Worm (Caenorhabditis elegans) whole organism, early embryonic: ENCODE data around the gene T22F3.12.

ENCODE experiments used
- B0310.2 ChIP-seq: sonication (generic microtip); optimal IDR thresholded peaks from 2 replicates; lab custom pipeline; 2016; ENCODE audit warnings: mild to moderate bottlenecking, missing genetic modification characterization, missing compliant biosample characterization
- F13C5.2 ChIP-seq: sonication (generic microtip); optimal IDR thresholded peaks from 2 replicates; lab custom pipeline; 2017; ENCODE audit warnings: mild to moderate bottlenecking, missing genetic modification characterization, inconsistent platforms, missing compliant biosample characterization
- aly-1 ChIP-seq: sonication (generic microtip); optimal IDR thresholded peaks from 2 replicates; lab custom pipeline; 2016; ENCODE audit warnings: missing genetic modification characterization, missing compliant biosample characterization
- ama-1 ChIP-seq: fragments of 150-350 bp; optimal IDR thresholded peaks from 2 replicates; lab custom pipeline; 2014
- ceh-13 ChIP-seq: fragments of 200-800 bp; sonication (Bioruptor generic); optimal IDR thresholded peaks from 2 replicates; lab custom pipeline; 2018; ENCODE audit warnings: mild to moderate bottlenecking, missing genetic modification characterization, missing compliant biosample characterization
- ceh-36 ChIP-seq: sonication (generic microtip); optimal IDR thresholded peaks from 2 replicates; lab custom pipeline; 2016; ENCODE audit warnings: missing genetic modification characterization, inconsistent platforms, missing compliant biosample characterization
- ets-7 ChIP-seq: sonication (generic microtip); optimal IDR thresholded peaks from 2 replicates; lab custom pipeline; 2016; ENCODE audit warnings: missing genotype, missing genetic modification characterization, missing compliant biosample characterization
- flt-1 ChIP-seq: fragments of 200-800 bp; sonication (Bioruptor generic); IDR thresholded peaks from 2 replicates; pipeline ENCODE4 v1.3.6; 2022; ENCODE audit warnings: missing genetic modification characterization, missing compliant biosample characterization
- hmbx-1 ChIP-seq: sonication (generic microtip); optimal IDR thresholded peaks from 2 replicates; lab custom pipeline; 2016; ENCODE audit warnings: mild to moderate bottlenecking, missing genetic modification characterization, missing compliant biosample characterization
- hmg-4 ChIP-seq: fragments of 200-800 bp; sonication (Bioruptor generic); optimal IDR thresholded peaks from 2 replicates; lab custom pipeline; 2018; ENCODE audit warnings: mild to moderate bottlenecking, missing genetic modification characterization, missing compliant biosample characterization
- hnd-1 ChIP-seq: sonication (generic microtip); optimal IDR thresholded peaks from 2 replicates; lab custom pipeline; 2016; ENCODE audit warnings: missing genetic modification characterization, missing compliant biosample characterization
- pes-1 ChIP-seq: fragments of 200-800 bp; sonication (Bioruptor generic); IDR thresholded peaks from 2 replicates; pipeline ENCODE4 v1.3.6; 2022; ENCODE audit warnings: missing genetic modification reagents, missing genetic modification characterization, missing compliant biosample characterization
- scrt-1 ChIP-seq: fragments of 200-800 bp; sonication (Bioruptor generic); IDR thresholded peaks from 2 replicates; pipeline ENCODE4 v1.3.6; 2022; ENCODE audit warnings: missing genetic modification characterization, missing compliant biosample characterization
- sea-1 ChIP-seq: fragments of 200-800 bp; sonication (Bioruptor generic); conservative IDR thresholded peaks from 2 replicates; pipeline ENCODE4 v1.3.6; 2022; ENCODE audit warnings: missing genetic modification characterization, missing compliant biosample characterization
- tbx-11 ChIP-seq: fragments of 200-800 bp; sonication (Bioruptor generic); IDR thresholded peaks from 2 replicates; pipeline ENCODE4 v1.3.6; 2022; ENCODE audit warnings: missing genetic modification characterization, missing compliant biosample characterization
- tbx-37 ChIP-seq: fragments of 200-800 bp; sonication (Bioruptor generic); conservative IDR thresholded peaks from 2 replicates; pipeline ENCODE4 v1.3.6; 2022; ENCODE audit warnings: missing genetic modification reagents, missing genetic modification characterization, missing compliant biosample characterization
- tra-4 ChIP-seq: sonication (generic microtip); optimal IDR thresholded peaks from 2 replicates; lab custom pipeline; 2017; ENCODE audit warnings: missing genetic modification characterization, missing compliant biosample characterization

T22F3.12 gene

DNA sequence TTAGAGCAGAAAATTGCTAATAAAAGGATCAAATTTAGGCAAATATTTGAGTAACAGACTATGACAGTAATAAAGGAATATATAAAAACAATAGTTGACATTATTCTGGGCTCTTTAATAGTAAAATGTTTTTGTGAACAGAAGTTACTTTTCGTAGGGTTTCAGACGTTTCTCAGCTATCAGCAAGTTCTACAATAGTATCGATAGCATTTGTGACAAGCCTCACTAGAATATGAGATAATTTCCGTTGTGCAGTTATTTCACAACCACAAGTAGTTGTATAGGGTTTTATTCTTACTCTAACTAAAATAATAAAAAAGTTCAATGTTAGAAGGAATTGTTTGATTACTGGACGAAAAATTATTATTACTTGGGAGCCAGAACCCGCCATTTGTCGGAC, 45.5 kb downstream of the T22F3.12 start, which contains the start of gene srbc-68:
Gene srbc-68 (minus strand): TSS at position 101 of the 400 bp plus-strand sequence.
- TF ChIP-seq hmg-4 (GFP tag; lab: Kevin White, UChicago) (no peak), F13C5.2 (tag; lab: Kevin White, UChicago) (no peak), scrt-1 (GFP tag; lab: Robert Waterston, UW) (no peak), ceh-13 (GFP tag; lab: Kevin White, UChicago) (no peak), tra-4 (tag; lab: Kevin White, UChicago) (no peak), hnd-1 (tag; lab: Kevin White, UChicago) (no peak), ceh-36 (tag; lab: Kevin White, UChicago) (no peak), flt-1 (no peak), tbx-11 (GFP tag; lab: Robert Waterston, UW) (no peak), ama-1 (lab: Kevin White, UChicago) (no peak), ets-7 (tag; lab: Kevin White, UChicago) (no peak), aly-1 (tag; lab: Kevin White, UChicago) (no peak), sea-1 (no peak), pes-1 (GFP tag; lab: Robert Waterston, UW) (no peak), tbx-37 (GFP tag; lab: Robert Waterston, UW) (no peak), B0310.2 (tag; lab: Kevin White, UChicago) (no peak), hmbx-1 (tag; lab: Kevin White, UChicago) (no peak)

DNA sequence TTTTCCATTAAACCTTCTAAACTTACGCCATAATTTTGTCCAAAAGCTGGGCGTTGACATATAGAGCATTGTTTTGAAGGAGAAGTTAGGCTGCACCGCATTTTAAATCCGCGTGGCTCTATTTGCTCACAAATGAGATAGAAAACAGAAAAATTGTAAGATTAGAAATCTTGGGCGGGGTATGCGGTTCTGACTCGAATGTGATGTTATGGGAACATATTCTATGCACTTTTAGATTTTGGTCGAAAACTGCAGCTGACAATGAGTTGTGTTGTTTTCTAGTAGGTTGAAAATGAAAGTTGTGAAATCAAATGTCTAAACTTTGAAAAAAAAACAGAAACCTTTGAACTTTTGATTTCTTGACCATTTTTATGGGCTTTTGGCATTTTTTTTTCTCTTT, 48.7 kb downstream of the T22F3.12 start, which contains the start of gene nhr-222:
Gene nhr-222 (minus strand): TSS at position 101 of the 400 bp plus-strand sequence.
- TF ChIP-seq ets-7 (tag; lab: Kevin White, UChicago) (no peak), hnd-1 (tag; lab: Kevin White, UChicago) (no peak), F13C5.2 (tag; lab: Kevin White, UChicago) (no peak)

DNA sequence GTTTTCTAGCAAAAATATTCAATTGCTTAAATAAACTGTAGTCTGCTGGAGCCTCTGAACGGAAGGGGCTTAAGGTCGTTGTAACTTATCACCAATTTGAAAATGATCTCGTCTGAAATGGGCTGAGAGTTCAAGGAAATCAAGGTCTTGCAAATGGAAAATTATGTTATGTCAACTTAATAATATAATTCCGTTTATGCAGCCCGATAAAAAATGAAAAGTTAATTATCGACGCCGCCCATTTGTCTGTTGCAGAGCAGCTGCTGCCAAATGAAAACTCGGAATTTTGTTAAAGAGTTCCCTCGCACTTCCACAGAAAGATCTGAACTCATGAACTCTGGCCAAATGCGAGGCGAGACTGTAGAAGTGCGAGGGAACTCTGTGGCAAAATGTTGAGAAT, 50.9 kb downstream of the T22F3.12 start, which contains the start of gene srbc-67:
Gene srbc-67 (minus strand): TSS at position 101 of the 400 bp plus-strand sequence.
- no peak for TF ChIP-seq hmbx-1 (tag; lab: Kevin White, UChicago)
- TF ChIP-seq ceh-13 (GFP tag; lab: Kevin White, UChicago): no peak
- TF ChIP-seq hmg-4 (GFP tag; lab: Kevin White, UChicago): no peak
- no peak for TF ChIP-seq hnd-1 (tag; lab: Kevin White, UChicago)
